Fruit fly (Drosophila melanogaster): ENCODE data around the gene CG33985.

DNA sequence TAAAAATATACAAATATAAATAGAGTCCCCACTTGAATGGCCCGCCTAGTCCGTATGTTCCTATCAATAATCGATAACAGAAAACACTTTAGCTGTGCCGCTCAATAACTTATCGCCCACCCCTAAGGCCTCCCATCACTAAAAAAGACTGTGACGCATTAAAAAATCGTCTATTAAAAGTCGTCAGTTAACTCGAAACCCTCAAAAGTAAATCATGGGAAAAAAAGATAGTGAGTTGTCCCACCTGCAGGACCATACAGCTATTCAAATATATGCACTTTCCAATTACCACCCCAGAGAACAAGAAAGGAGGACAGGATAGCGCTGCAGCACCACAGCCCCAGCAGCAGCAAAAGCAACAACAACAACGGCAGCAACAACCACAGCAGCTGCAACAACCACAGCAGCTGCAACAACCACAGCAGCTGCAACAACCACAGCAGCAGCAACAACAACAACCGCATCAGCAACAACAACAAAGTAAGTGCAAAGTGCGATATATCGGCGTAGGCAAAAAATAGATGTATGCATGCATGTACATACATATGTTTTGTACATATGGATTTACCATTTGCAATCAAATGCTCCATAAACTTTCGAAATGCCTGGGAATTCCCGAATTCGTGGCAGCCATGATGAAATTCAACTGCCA, 27.5 kb upstream of the CG33985 start, which contains the start of gene AGO2:
- TF ChIP-seq bab1 (GFP tag; optimal IDR thresholded peaks at IDR 0.05): peak; percentile 68
- peak; percentile 95 for TF ChIP-seq kay (GFP tag; ENCODE audit: borderline replicate concordance)
- TF ChIP-seq Mnt (GFP tag; optimal IDR thresholded peaks at IDR 0.05): peak; percentile 59
- TF ChIP-seq Hr96 (GFP tag; optimal IDR thresholded peaks at IDR 0.05): no peak

Measured in whole organism, adult.